Worm (Caenorhabditis elegans) whole organism, L4 larva: ENCODE results near the gene Y45G5AM.6.
A peak's percentile ranks its signal among the peaks of the same experiment; 100 is the strongest.

Source experiments
- F26F4.8 ChIP-seq: fragments of 200-800 bp; sonication (Bioruptor generic); conservative IDR thresholded peaks from 2 replicates; pipeline ENCODE4 v1.3.6; 2022; ENCODE audit warnings: missing genetic modification characterization, missing compliant biosample characterization
- T26A8.4 ChIP-seq: fragments of 200-800 bp; sonication (Bioruptor generic); IDR thresholded peaks from 2 replicates; pipeline ENCODE4 v1.3.6; 2022; ENCODE audit warnings: missing genetic modification characterization, missing compliant biosample characterization
- aha-1 ChIP-seq: fragments of 150-350 bp; peaks from one replicate; lab custom pipeline; 2014; ENCODE audit warnings: missing biosample characterization, missing genetic modification characterization
- ceh-20 ChIP-seq: fragments of 200-800 bp; sonication (Bioruptor generic); IDR thresholded peaks from 2 replicates; pipeline ENCODE4 v1.3.6; 2022; ENCODE audit warnings: missing genetic modification reagents, missing genetic modification characterization, missing compliant biosample characterization
- ceh-28 ChIP-seq: fragments of 150-350 bp; optimal IDR thresholded peaks from 2 replicates; lab custom pipeline; 2014; ENCODE audit warnings: missing biosample characterization, missing genetic modification reagents, missing genetic modification characterization
- ceh-32 ChIP-seq: sonication (generic microtip); optimal IDR thresholded peaks from 2 replicates; lab custom pipeline; 2016; ENCODE audit warnings: mild to moderate bottlenecking, missing genetic modification characterization, missing compliant biosample characterization; ENCODE audit not compliant: poor library complexity
- cey-2 ChIP-seq: sonication (generic microtip); optimal IDR thresholded peaks from 3 replicates; lab custom pipeline; 2017; ENCODE audit warnings: missing genetic modification characterization, mild to moderate bottlenecking, missing compliant biosample characterization, antibody characterized with exemption, borderline replicate concordance; ENCODE audit not compliant: insufficient read depth
- daf-16 ChIP-seq, 3 experiments: sonication (generic microtip); optimal IDR thresholded peaks; 2 replicates each; lab custom pipeline; 2016 to 2017; ENCODE audit warnings: missing genetic modification characterization in 3 of 3, missing genetic modification reagents in 3 of 3, mild to moderate bottlenecking in 2 of 3, missing compliant biosample characterization in 2 of 3, missing biosample characterization in 1 of 3, moderate library complexity in 1 of 3
- daf-19 ChIP-seq: fragments of 200-800 bp; sonication (Bioruptor generic); conservative IDR thresholded peaks from 2 replicates; pipeline ENCODE4 v1.3.6; 2022; ENCODE audit warnings: missing genetic modification characterization, missing compliant biosample characterization
- daf-8 ChIP-seq: fragments of 200-800 bp; sonication (Bioruptor generic); IDR thresholded peaks from 2 replicates; pipeline ENCODE4 v1.3.6; 2022; ENCODE audit warnings: missing genetic modification characterization, missing compliant biosample characterization
- dmd-6 ChIP-seq: fragments of 200-800 bp; sonication (Bioruptor generic); IDR thresholded peaks from 2 replicates; pipeline ENCODE4 v1.3.6; 2022; ENCODE audit warnings: missing genetic modification reagents, missing genetic modification characterization, missing compliant biosample characterization
- dmd-8 ChIP-seq: fragments of 200-800 bp; sonication (Bioruptor generic); IDR thresholded peaks from 2 replicates; pipeline ENCODE4 v1.3.6; 2022; ENCODE audit warnings: missing genetic modification characterization, missing compliant biosample characterization
- dmd-9 ChIP-seq: fragments of 200-800 bp; sonication (Bioruptor generic); IDR thresholded peaks from 2 replicates; pipeline ENCODE4 v1.3.6; 2022; ENCODE audit warnings: missing genetic modification reagents, missing genetic modification characterization, missing compliant biosample characterization
- duxl-1 ChIP-seq: sonication (generic microtip); optimal IDR thresholded peaks from 2 replicates; lab custom pipeline; 2016; ENCODE audit warnings: mild to moderate bottlenecking, missing genetic modification characterization, moderate library complexity, missing compliant biosample characterization; ENCODE audit not compliant: poor library complexity
- dve-1 ChIP-seq: sonication (generic microtip); optimal IDR thresholded peaks from 2 replicates; lab custom pipeline; 2017; ENCODE audit warnings: antibody characterized with exemption, mild to moderate bottlenecking, missing genetic modification characterization, missing compliant biosample characterization; ENCODE audit not compliant: insufficient read depth
- hlh-11 ChIP-seq: fragments of 200-800 bp; sonication (Bioruptor generic); optimal IDR thresholded peaks from 2 replicates; lab custom pipeline; 2018; ENCODE audit warnings: mild to moderate bottlenecking, missing genetic modification characterization, missing compliant biosample characterization
- jun-1 ChIP-seq: fragments of 150-350 bp; optimal IDR thresholded peaks from 2 replicates; lab custom pipeline; 2014; ENCODE audit warnings: missing biosample characterization, missing genetic modification reagents, missing genetic modification characterization
- lin-1 ChIP-seq: fragments of 200-800 bp; sonication (Bioruptor generic); IDR thresholded peaks from 2 replicates; pipeline ENCODE4 v1.3.6; 2022; ENCODE audit warnings: missing genetic modification reagents, missing genetic modification characterization, missing compliant biosample characterization
- lin-15B ChIP-seq: fragments of 150-350 bp; sonication (generic microtip); optimal IDR thresholded peaks from 3 replicates; lab custom pipeline; 2014; ENCODE audit warnings: missing biosample characterization, missing genetic modification characterization
- lin-29 ChIP-seq: fragments of 200-800 bp; sonication (Bioruptor generic); IDR thresholded peaks from 2 replicates; pipeline ENCODE4 v1.3.6; 2022; ENCODE audit warnings: missing genetic modification reagents, missing genetic modification characterization, missing compliant biosample characterization
- lir-3 ChIP-seq: sonication (generic microtip); optimal IDR thresholded peaks from 2 replicates; lab custom pipeline; 2016; ENCODE audit warnings: mild to moderate bottlenecking, missing genetic modification characterization, missing compliant biosample characterization
- mdl-1 ChIP-seq, 2 experiments: fragments of 150-350 bp in 1 of 2; sonication (generic microtip) in 1 of 2; optimal IDR thresholded peaks; 2 replicates each; lab custom pipeline; 2014 to 2017; ENCODE audit warnings: missing biosample characterization in 2 of 2, missing genetic modification characterization in 2 of 2
- mes-2 ChIP-seq: sonication (generic microtip); optimal IDR thresholded peaks from 2 replicates; lab custom pipeline; 2016; ENCODE audit warnings: missing genotype, mild to moderate bottlenecking, missing genetic modification characterization, missing compliant biosample characterization; ENCODE audit not compliant: poor library complexity, severe bottlenecking
- mxl-2 ChIP-seq: fragments of 200-800 bp; sonication (Bioruptor generic); conservative IDR thresholded peaks from 2 replicates; pipeline ENCODE4 v1.3.6; 2022; ENCODE audit warnings: missing genetic modification reagents, missing genetic modification characterization, missing compliant biosample characterization
- nhr-10 ChIP-seq: fragments of 150-350 bp; optimal IDR thresholded peaks from 2 replicates; lab custom pipeline; 2014; ENCODE audit warnings: missing biosample characterization, missing genetic modification characterization
- nhr-11 ChIP-seq: fragments of 150-350 bp; optimal IDR thresholded peaks from 2 replicates; lab custom pipeline; 2014; ENCODE audit warnings: missing biosample characterization, missing genetic modification characterization
- nhr-111 ChIP-seq: fragments of 200-800 bp; sonication (Bioruptor generic); optimal IDR thresholded peaks from 2 replicates; lab custom pipeline; 2018; ENCODE audit warnings: mild to moderate bottlenecking, missing genetic modification characterization, missing compliant biosample characterization
- nhr-237 ChIP-seq: sonication (generic microtip); optimal IDR thresholded peaks from 2 replicates; lab custom pipeline; 2017; ENCODE audit warnings: missing biosample characterization, missing genetic modification characterization
- nhr-41 ChIP-seq: fragments of 200-800 bp; sonication (Bioruptor generic); IDR thresholded peaks from 2 replicates; pipeline ENCODE4 v1.3.6; 2022; ENCODE audit warnings: missing genetic modification reagents, missing genetic modification characterization, missing compliant biosample characterization
- nhr-42 ChIP-seq: fragments of 200-800 bp; sonication (Bioruptor generic); IDR thresholded peaks from 2 replicates; pipeline ENCODE4 v1.3.6; 2022; ENCODE audit warnings: missing genetic modification characterization, missing compliant biosample characterization
- nhr-48 ChIP-seq: sonication (generic microtip); optimal IDR thresholded peaks from 2 replicates; lab custom pipeline; 2016; ENCODE audit warnings: mild to moderate bottlenecking, missing genetic modification characterization, missing compliant biosample characterization
- pqm-1 ChIP-seq: sonication (generic microtip); optimal IDR thresholded peaks from 2 replicates; lab custom pipeline; 2017; ENCODE audit warnings: missing biosample characterization, missing genetic modification characterization
- saeg-2 ChIP-seq: fragments of 200-800 bp; sonication (Bioruptor generic); IDR thresholded peaks from 2 replicates; pipeline ENCODE4 v1.3.6; 2022; ENCODE audit warnings: missing genetic modification reagents, missing genetic modification characterization, missing compliant biosample characterization
- zfp-2 ChIP-seq: sonication (generic microtip); optimal IDR thresholded peaks from 2 replicates; lab custom pipeline; 2016; ENCODE audit warnings: mild to moderate bottlenecking, missing genetic modification characterization, missing compliant biosample characterization

The Y45G5AM.6 gene

ce11 chrV:4122415-4122814 is 29.7 kb downstream of the Y45G5AM.6 start, which contains the start of gene phat-5:
Gene phat-5, minus strand, starts transcription at chrV:4122515.
- TF ChIP-seq duxl-1 (tag; lab: Kevin White, UChicago) (no peak), daf-16 (GFP tag; optimal IDR thresholded peaks at IDR 0.05; lab: Kevin White, UChicago) (no peak), daf-16 (tag; optimal IDR thresholded peaks at IDR 0.05; lab: Kevin White, UChicago) (no peak), hlh-11 (tag; lab: Kevin White, UChicago) (no peak), dmd-6 (no peak), nhr-42 (GFP tag; lab: Robert Waterston, UW) (no peak), ceh-28 (tag; lab: Kevin White, UChicago) (no peak), saeg-2 (GFP tag; lab: Robert Waterston, UW) (no peak), dmd-9 (GFP tag; lab: Robert Waterston, UW) (no peak), mes-2 (tag; lab: Kevin White, UChicago) (no peak), lin-1 (GFP tag; lab: Robert Waterston, UW) (no peak)

DNA sequence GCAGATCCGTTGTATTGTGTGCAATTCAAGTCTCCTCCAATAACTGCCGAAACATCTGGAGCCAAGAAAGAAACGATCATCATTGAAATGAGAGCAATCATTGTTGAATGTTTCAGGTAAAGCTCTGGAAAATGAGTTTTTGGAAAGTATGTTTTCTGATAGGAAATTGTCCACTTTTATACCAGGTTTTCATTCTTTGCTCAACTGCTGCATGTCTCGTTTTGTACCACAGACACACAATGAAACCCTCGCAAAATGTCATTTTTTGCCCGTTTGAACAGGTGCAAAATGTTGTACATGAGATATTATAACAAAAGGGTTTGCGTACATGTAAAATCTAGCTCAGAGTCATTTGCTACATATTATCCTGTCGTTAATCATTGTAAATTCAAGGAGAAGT is 31.5 kb downstream of the Y45G5AM.6 start, which contains the start of gene T05B4.10:
T05B4.10 (minus strand) TSS at position 101 of the 400 bp plus-strand sequence.
- no peak for TF ChIP-seq aha-1 (tag; lab: Kevin White, UChicago)
- no peak for TF ChIP-seq pqm-1 (tag; lab: Kevin White, UChicago)
- no peak for TF ChIP-seq nhr-41 (GFP tag; lab: Robert Waterston, UW)
- no peak for TF ChIP-seq lin-15B (tag; lab: Kevin White, UChicago)
- no peak for TF ChIP-seq dve-1 (tag; lab: Kevin White, UChicago)
- no peak for TF ChIP-seq zfp-2 (tag; lab: Kevin White, UChicago)
- TF ChIP-seq mdl-1 (tag; optimal IDR thresholded peaks at IDR 0.05; lab: Kevin White, UChicago), result no peak
- TF ChIP-seq jun-1, result no peak
- TF ChIP-seq saeg-2 (GFP tag; lab: Robert Waterston, UW), result no peak
- no peak for TF ChIP-seq ceh-32 (tag; lab: Kevin White, UChicago)
- TF ChIP-seq lin-1 (GFP tag; lab: Robert Waterston, UW), result no peak
- no peak for TF ChIP-seq cey-2 (tag; lab: Kevin White, UChicago)
- no peak for TF ChIP-seq T26A8.4 (GFP tag; lab: Robert Waterston, UW)
- TF ChIP-seq ceh-20, result no peak

DNA sequence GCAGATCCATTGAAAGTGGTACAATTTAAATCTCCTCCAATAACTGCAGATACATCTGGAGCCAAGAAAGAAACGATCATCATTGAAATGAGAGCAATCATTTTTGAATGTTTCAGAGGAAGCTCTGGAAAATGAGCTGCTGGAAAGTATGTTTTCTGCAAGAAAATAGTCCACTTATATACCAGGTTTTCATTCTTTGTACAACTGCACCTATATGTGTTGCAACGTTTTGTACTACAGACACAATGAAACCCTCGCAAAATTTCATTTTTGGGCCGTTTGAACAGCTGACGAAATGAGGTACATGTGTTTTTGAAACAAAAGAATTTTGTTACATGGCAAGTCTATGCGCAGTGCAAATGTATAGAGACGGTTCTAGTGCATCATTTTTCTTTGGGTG is 33.8 kb downstream of the Y45G5AM.6 start, which contains the start of gene T05B4.9:
T05B4.9 (minus strand) TSS at position 101 of the 400 bp plus-strand sequence.
- TF ChIP-seq nhr-11 (tag; lab: Kevin White, UChicago) (no peak), mdl-1 (tag; optimal IDR thresholded peaks at IDR 0.05; lab: Kevin White, UChicago) (no peak), F26F4.8 (no peak), lir-3 (no peak), lin-29 (GFP tag; lab: Robert Waterston, UW) (no peak), nhr-48 (tag; lab: Kevin White, UChicago) (no peak), ceh-20 (no peak), mxl-2 (GFP tag; lab: Robert Waterston, UW) (no peak), nhr-111 (GFP tag; lab: Kevin White, UChicago) (no peak), saeg-2 (GFP tag; lab: Robert Waterston, UW) (no peak), daf-8 (GFP tag; lab: Robert Waterston, UW) (no peak), jun-1 (no peak), aha-1 (tag; lab: Kevin White, UChicago) (no peak), nhr-237 (tag; lab: Kevin White, UChicago) (no peak), daf-19 (no peak), pqm-1 (tag; lab: Kevin White, UChicago) (no peak)

DNA sequence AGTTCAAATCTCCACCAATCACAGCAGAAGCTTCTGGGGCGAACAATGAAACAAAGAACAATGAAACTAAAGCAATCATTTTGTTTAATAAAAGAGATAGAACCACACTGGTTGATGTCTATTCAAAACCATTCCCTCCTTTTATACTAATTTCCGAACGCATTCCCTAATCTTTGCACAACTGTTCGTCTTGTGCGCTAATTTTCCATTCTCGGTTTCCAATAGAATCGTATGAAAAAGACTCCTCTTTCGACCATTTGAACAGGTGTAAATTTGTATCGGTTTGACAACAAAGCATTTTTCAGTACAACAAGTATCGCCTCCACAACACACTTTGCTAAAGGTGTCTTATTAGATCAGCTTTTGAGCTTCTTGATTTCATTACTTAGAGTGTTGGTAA is 36.0 kb downstream of the Y45G5AM.6 start, which contains the start of gene T05B4.8:
T05B4.8 (minus strand) TSS at position 101 of the 400 bp plus-strand sequence.
- TF ChIP-seq nhr-10 (tag; lab: Kevin White, UChicago), result no peak
- TF ChIP-seq aha-1 (tag; lab: Kevin White, UChicago), result peak; percentile 7
- TF ChIP-seq dmd-8 (GFP tag; lab: Robert Waterston, UW), result no peak
